Worm (Caenorhabditis elegans) whole organism, early embryonic: ENCODE measurements around the gene spig-10.

ENCODE experiments used
- B0310.2 ChIP-seq: sonication (generic microtip); optimal IDR thresholded peaks from 2 replicates; lab custom pipeline; 2016; ENCODE audit warnings: mild to moderate bottlenecking, missing genetic modification characterization, missing compliant biosample characterization
- F13C5.2 ChIP-seq: sonication (generic microtip); optimal IDR thresholded peaks from 2 replicates; lab custom pipeline; 2017; ENCODE audit warnings: mild to moderate bottlenecking, missing genetic modification characterization, inconsistent platforms, missing compliant biosample characterization
- ama-1 ChIP-seq: fragments of 150-350 bp; optimal IDR thresholded peaks from 2 replicates; lab custom pipeline; 2014
- ceh-36 ChIP-seq: sonication (generic microtip); optimal IDR thresholded peaks from 2 replicates; lab custom pipeline; 2016; ENCODE audit warnings: missing genetic modification characterization, inconsistent platforms, missing compliant biosample characterization
- flt-1 ChIP-seq: fragments of 200-800 bp; sonication (Bioruptor generic); IDR thresholded peaks from 2 replicates; pipeline ENCODE4 v1.3.6; 2022; ENCODE audit warnings: missing genetic modification characterization, missing compliant biosample characterization
- hmbx-1 ChIP-seq: sonication (generic microtip); optimal IDR thresholded peaks from 2 replicates; lab custom pipeline; 2016; ENCODE audit warnings: mild to moderate bottlenecking, missing genetic modification characterization, missing compliant biosample characterization
- hmg-4 ChIP-seq: fragments of 200-800 bp; sonication (Bioruptor generic); optimal IDR thresholded peaks from 2 replicates; lab custom pipeline; 2018; ENCODE audit warnings: mild to moderate bottlenecking, missing genetic modification characterization, missing compliant biosample characterization
- hnd-1 ChIP-seq: sonication (generic microtip); optimal IDR thresholded peaks from 2 replicates; lab custom pipeline; 2016; ENCODE audit warnings: missing genetic modification characterization, missing compliant biosample characterization
- scrt-1 ChIP-seq: fragments of 200-800 bp; sonication (Bioruptor generic); IDR thresholded peaks from 2 replicates; pipeline ENCODE4 v1.3.6; 2022; ENCODE audit warnings: missing genetic modification characterization, missing compliant biosample characterization
- tbx-11 ChIP-seq: fragments of 200-800 bp; sonication (Bioruptor generic); IDR thresholded peaks from 2 replicates; pipeline ENCODE4 v1.3.6; 2022; ENCODE audit warnings: missing genetic modification characterization, missing compliant biosample characterization

ce11 chrV:6976047-6976446, 30.0 kb upstream of the spig-10 start, which contains the start of gene srx-16:
- TF ChIP-seq flt-1 (GFP tag; lab: Robert Waterston, UW) (no peak), hnd-1 (no peak), ama-1 (lab: Kevin White, UChicago) (no peak), hmg-4 (GFP tag; lab: Kevin White, UChicago) (no peak), hmbx-1 (tag; lab: Kevin White, UChicago) (no peak), F13C5.2 (tag; lab: Kevin White, UChicago) (no peak), tbx-11 (GFP tag; lab: Robert Waterston, UW) (no peak), B0310.2 (tag; lab: Kevin White, UChicago) (no peak), scrt-1 (GFP tag; lab: Robert Waterston, UW) (no peak), ceh-36 (tag; lab: Kevin White, UChicago) (no peak)
